Fruit fly (Drosophila melanogaster): ENCODE data around the gene CG2129.

The CG2129 gene

DNA sequence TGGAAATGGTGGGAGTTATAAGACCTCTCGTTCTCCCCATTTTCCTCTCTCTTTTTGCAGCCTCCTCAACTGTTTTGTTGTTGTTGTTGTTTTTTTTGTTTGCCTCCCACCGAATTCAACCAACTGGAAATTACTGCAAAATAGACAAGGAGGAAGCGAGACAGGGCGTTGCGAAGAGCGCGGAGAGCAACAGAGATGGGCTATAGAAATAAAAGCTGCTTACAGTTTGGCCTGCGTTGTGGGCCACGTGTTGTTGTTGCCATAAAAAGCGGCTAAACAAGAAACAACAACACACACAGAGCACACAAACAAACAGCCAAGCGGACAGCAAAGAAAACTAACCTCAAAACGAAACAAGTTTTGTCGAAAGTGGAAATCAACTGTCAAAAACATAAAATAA is 48.9 kb downstream of the CG2129 start:
- no peak for TF ChIP-seq bab1 (GFP tag; optimal IDR thresholded peaks at IDR 0.05)
- TF ChIP-seq Hr96 (GFP tag; optimal IDR thresholded peaks at IDR 0.05) = no peak
- TF ChIP-seq CG12768 (GFP tag; optimal IDR thresholded peaks at IDR 0.05) = no peak
- TF ChIP-seq cnc (optimal IDR thresholded peaks at IDR 0.05) = no peak
- TF ChIP-seq toe (GFP tag; optimal IDR thresholded peaks at IDR 0.05) = no peak
- TF ChIP-seq CG7101 (tag; optimal IDR thresholded peaks at IDR 0.05) = no peak
- TF ChIP-seq CG14711 (tag; optimal IDR thresholded peaks at IDR 0.05) = no peak
- TF ChIP-seq pad (GFP tag; optimal IDR thresholded peaks at IDR 0.05) = no peak
- TF ChIP-seq ovo (GFP tag; optimal IDR thresholded peaks at IDR 0.05) = no peak
- TF ChIP-seq CG1620 (GFP tag; optimal IDR thresholded peaks at IDR 0.05) = no peak
- no peak for TF ChIP-seq CG5204 (GFP tag; optimal IDR thresholded peaks at IDR 0.05)
- no peak for TF ChIP-seq cic (GFP tag; optimal IDR thresholded peaks at IDR 0.05)
- TF ChIP-seq kay (GFP tag; ENCODE audit: borderline replicate concordance) = no peak
- TF ChIP-seq tj (GFP tag; optimal IDR thresholded peaks at IDR 0.05) = no peak
- TF ChIP-seq Mnt (GFP tag; optimal IDR thresholded peaks at IDR 0.05) = no peak
- no peak for TF ChIP-seq CG11617 (GFP tag; optimal IDR thresholded peaks at IDR 0.05)
- no peak for TF ChIP-seq Clk (GFP tag; optimal IDR thresholded peaks at IDR 0.05)

DNA sequence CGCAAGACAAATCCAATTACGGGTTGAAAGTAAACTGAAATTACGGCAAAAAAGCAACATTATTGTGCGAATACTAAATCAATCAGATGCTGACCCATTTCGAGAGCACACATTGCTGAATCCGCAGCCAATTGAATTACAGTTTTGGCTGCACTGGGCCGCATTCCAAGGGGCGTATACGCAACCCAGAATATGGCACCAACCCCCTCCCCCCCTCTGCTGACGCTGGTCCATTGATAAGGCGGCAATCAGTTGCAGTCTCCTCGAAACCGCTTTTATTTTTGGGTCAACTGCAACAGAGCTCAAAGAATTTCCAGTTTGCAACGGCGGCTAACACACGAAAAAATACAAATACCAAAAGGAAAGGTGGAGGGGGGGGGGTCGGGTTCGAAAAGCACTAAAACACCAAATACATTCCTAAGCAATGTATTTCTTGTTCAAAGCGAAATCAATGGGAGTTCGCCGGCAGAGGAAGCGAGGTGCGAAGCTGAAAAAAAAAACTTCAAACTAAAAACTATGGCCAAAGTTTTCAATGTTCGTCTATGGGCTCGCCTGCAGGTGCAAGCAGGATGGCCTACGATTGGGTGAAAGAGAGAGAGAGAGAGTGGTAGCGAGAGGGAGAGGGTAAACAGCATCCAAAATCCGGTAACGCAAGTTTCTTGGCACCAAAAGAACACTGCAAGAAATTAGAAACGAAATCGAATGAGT is 50.0 kb downstream of the CG2129 start:
- TF ChIP-seq pad (GFP tag; optimal IDR thresholded peaks at IDR 0.05) = no peak
- TF ChIP-seq CG14711 (tag; optimal IDR thresholded peaks at IDR 0.05) = no peak
- TF ChIP-seq tj (GFP tag; optimal IDR thresholded peaks at IDR 0.05) = no peak
- TF ChIP-seq ovo (GFP tag; optimal IDR thresholded peaks at IDR 0.05) = no peak
- TF ChIP-seq CG11617 (GFP tag; optimal IDR thresholded peaks at IDR 0.05) = no peak
- no peak for TF ChIP-seq bab1 (GFP tag; optimal IDR thresholded peaks at IDR 0.05)
- TF ChIP-seq Clk (GFP tag; optimal IDR thresholded peaks at IDR 0.05) = no peak
- TF ChIP-seq CG12768 (GFP tag; optimal IDR thresholded peaks at IDR 0.05) = no peak
- no peak for TF ChIP-seq Mnt (GFP tag; optimal IDR thresholded peaks at IDR 0.05)
- no peak for TF ChIP-seq Hr96 (GFP tag; optimal IDR thresholded peaks at IDR 0.05)
- TF ChIP-seq cnc (optimal IDR thresholded peaks at IDR 0.05) = no peak
- TF ChIP-seq CG7045 (GFP tag; optimal IDR thresholded peaks at IDR 0.05) = no peak
- TF ChIP-seq cic (GFP tag; optimal IDR thresholded peaks at IDR 0.05) = no peak
- TF ChIP-seq CG7101 (tag; optimal IDR thresholded peaks at IDR 0.05) = no peak
- no peak for TF ChIP-seq toe (GFP tag; optimal IDR thresholded peaks at IDR 0.05)
- no peak for TF ChIP-seq kay (GFP tag; ENCODE audit: borderline replicate concordance)
- TF ChIP-seq Crg-1 (GFP tag; optimal IDR thresholded peaks at IDR 0.05) = no peak
- TF ChIP-seq CG1620 (GFP tag; optimal IDR thresholded peaks at IDR 0.05) = no peak

DNA sequence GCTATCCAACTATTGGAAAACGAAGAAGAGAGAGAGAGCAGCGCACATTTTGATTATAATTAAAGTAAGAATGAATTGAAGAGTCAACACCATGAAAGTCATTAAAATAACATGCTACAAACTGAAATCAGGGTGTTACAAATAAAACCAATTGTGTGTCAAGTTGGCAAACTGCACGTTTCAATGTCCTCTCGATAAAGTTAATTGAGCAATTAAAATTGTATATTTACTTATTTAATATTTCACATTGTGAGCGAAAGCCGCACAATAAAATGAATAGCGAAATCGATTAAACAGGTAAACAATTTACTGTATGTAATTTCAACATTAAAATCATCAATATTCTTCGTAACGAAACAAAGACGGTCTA is 50.5 kb downstream of the CG2129 start:
- TF ChIP-seq cnc (optimal IDR thresholded peaks at IDR 0.05) (no peak), Mnt (GFP tag; optimal IDR thresholded peaks at IDR 0.05) (no peak)

DNA sequence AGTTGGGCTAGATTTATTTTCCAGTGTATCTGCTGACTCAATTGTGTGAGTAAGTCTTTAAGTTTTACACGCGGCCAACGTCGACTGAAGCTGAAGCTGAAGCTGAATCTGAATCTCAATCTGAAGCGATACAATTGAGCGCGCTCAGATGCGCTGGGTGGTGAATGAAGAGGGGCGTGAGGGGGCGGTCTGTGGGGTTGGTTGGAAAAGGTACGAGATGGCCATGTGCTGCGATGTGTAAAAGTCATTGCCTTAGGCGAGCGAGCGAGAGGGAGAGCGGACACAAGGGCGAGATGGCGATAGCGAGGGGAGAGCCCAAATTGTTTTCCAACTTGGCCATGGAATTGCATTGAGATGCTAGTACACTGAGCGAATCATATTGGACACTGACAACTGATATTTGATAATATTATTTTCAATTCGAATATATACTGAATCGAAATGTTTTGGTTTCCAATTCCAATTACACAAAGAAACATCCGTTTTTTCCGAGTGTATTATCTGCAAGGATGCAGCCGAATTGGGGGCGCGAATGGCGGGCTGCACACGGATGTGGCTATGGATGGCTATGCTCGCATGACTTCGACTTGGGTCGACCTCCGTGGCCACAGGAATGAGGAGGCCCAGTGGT is 51.1 kb downstream of the CG2129 start:
- TF ChIP-seq CG1620 (GFP tag; optimal IDR thresholded peaks at IDR 0.05) (no peak), CG11617 (GFP tag; optimal IDR thresholded peaks at IDR 0.05) (no peak), tj (GFP tag; optimal IDR thresholded peaks at IDR 0.05) (no peak), toe (GFP tag; optimal IDR thresholded peaks at IDR 0.05) (no peak), CG7045 (GFP tag; optimal IDR thresholded peaks at IDR 0.05) (no peak), CG5204 (GFP tag; optimal IDR thresholded peaks at IDR 0.05) (no peak), CG14711 (tag; optimal IDR thresholded peaks at IDR 0.05) (no peak), CG12768 (GFP tag; optimal IDR thresholded peaks at IDR 0.05) (no peak), bab1 (GFP tag; optimal IDR thresholded peaks at IDR 0.05) (no peak), Mnt (GFP tag; optimal IDR thresholded peaks at IDR 0.05) (no peak), CG33017 (tag; optimal IDR thresholded peaks at IDR 0.05) (no peak), cnc (optimal IDR thresholded peaks at IDR 0.05) (no peak), kay (GFP tag; ENCODE audit: borderline replicate concordance) (no peak), Hr96 (GFP tag; optimal IDR thresholded peaks at IDR 0.05) (no peak)
